Worm (Caenorhabditis elegans) whole organism, late embryonic: ENCODE results near the gene cal-5.

ENCODE experiments used
- C08G9.2 ChIP-seq: sonication (generic microtip); optimal IDR thresholded peaks from 2 replicates; lab custom pipeline; 2016; ENCODE audit warnings: mild to moderate bottlenecking, missing genetic modification characterization, moderate library complexity, missing compliant biosample characterization
- C38D4.7 ChIP-seq: fragments of 200-800 bp; sonication (Bioruptor generic); optimal IDR thresholded peaks from 2 replicates; lab custom pipeline; 2018; ENCODE audit warnings: mild to moderate bottlenecking, missing genetic modification characterization, moderate library complexity, missing compliant biosample characterization
- K02D7.2 ChIP-seq: sonication (generic microtip); optimal IDR thresholded peaks from 2 replicates; lab custom pipeline; 2017; ENCODE audit warnings: mild to moderate bottlenecking, missing genetic modification characterization, missing compliant biosample characterization
- T23F11.4 ChIP-seq: fragments of 200-800 bp; sonication (Bioruptor generic); optimal IDR thresholded peaks from 2 replicates; lab custom pipeline; 2018; ENCODE audit warnings: mild to moderate bottlenecking, missing genetic modification characterization, missing compliant biosample characterization
- ama-1 ChIP-seq: fragments of 150-350 bp; optimal IDR thresholded peaks from 2 replicates; lab custom pipeline; 2014
- ceh-18 ChIP-seq: sonication (generic microtip); optimal IDR thresholded peaks from 2 replicates; lab custom pipeline; 2016; ENCODE audit warnings: missing genetic modification characterization, missing compliant biosample characterization
- ceh-24 ChIP-seq: sonication (generic microtip); optimal IDR thresholded peaks from 2 replicates; lab custom pipeline; 2016; ENCODE audit warnings: mild to moderate bottlenecking, missing genetic modification characterization, missing compliant biosample characterization
- ceh-45 ChIP-seq: fragments of 200-800 bp; sonication (Bioruptor generic); IDR thresholded peaks from 2 replicates; pipeline ENCODE4 v1.3.6; 2022; ENCODE audit warnings: missing genetic modification reagents, missing genetic modification characterization, missing compliant biosample characterization
- ceh-9 ChIP-seq: sonication (generic microtip); optimal IDR thresholded peaks from 2 replicates; lab custom pipeline; 2016; ENCODE audit warnings: mild to moderate bottlenecking, missing genetic modification characterization, inconsistent platforms, missing compliant biosample characterization
- che-1 ChIP-seq: sonication (generic microtip); optimal IDR thresholded peaks from 2 replicates; lab custom pipeline; 2016; ENCODE audit warnings: mild to moderate bottlenecking, missing genetic modification characterization, missing compliant biosample characterization
- elt-2 ChIP-seq: sonication (generic microtip); optimal IDR thresholded peaks from 2 replicates; lab custom pipeline; 2016; ENCODE audit warnings: missing genetic modification reagents, missing genetic modification characterization, missing compliant biosample characterization
- elt-4 ChIP-seq: sonication (generic microtip); optimal IDR thresholded peaks from 2 replicates; lab custom pipeline; 2016; ENCODE audit warnings: missing genetic modification characterization, missing compliant biosample characterization
- ets-4 ChIP-seq: sonication (generic microtip); optimal IDR thresholded peaks from 2 replicates; lab custom pipeline; 2016; ENCODE audit warnings: missing genetic modification characterization, missing compliant biosample characterization
- eyg-1 ChIP-seq: sonication (generic microtip); optimal IDR thresholded peaks from 2 replicates; lab custom pipeline; 2016; ENCODE audit warnings: missing genotype, missing genetic modification characterization, missing compliant biosample characterization
- fkh-6 ChIP-seq: sonication (generic microtip); optimal IDR thresholded peaks from 2 replicates; lab custom pipeline; 2016; ENCODE audit warnings: missing genetic modification characterization, missing compliant biosample characterization
- hlh-13 ChIP-seq: fragments of 200-800 bp; sonication (Bioruptor generic); optimal IDR thresholded peaks from 2 replicates; lab custom pipeline; 2018; ENCODE audit warnings: mild to moderate bottlenecking, missing genetic modification characterization, missing compliant biosample characterization
- hlh-15 ChIP-seq: sonication (generic microtip); optimal IDR thresholded peaks from 2 replicates; lab custom pipeline; 2016; ENCODE audit warnings: missing genetic modification characterization, missing compliant biosample characterization
- hlh-6 ChIP-seq: sonication (generic microtip); optimal IDR thresholded peaks from 2 replicates; lab custom pipeline; 2016; ENCODE audit warnings: missing genotype, missing genetic modification characterization, missing compliant biosample characterization
- lim-6 ChIP-seq: sonication (generic microtip); optimal IDR thresholded peaks from 2 replicates; lab custom pipeline; 2016; ENCODE audit warnings: missing genetic modification characterization, missing compliant biosample characterization
- nhr-11 ChIP-seq: fragments of 150-350 bp; optimal IDR thresholded peaks from 2 replicates; lab custom pipeline; 2014; ENCODE audit warnings: missing biosample characterization, missing genetic modification characterization
- nhr-232 ChIP-seq: sonication (generic microtip); optimal IDR thresholded peaks from 2 replicates; lab custom pipeline; 2016; ENCODE audit warnings: missing genetic modification characterization, missing compliant biosample characterization
- npax-4 ChIP-seq: sonication (generic microtip); optimal IDR thresholded peaks from 2 replicates; lab custom pipeline; 2016; ENCODE audit warnings: missing genetic modification characterization, missing compliant biosample characterization
- pax-1 ChIP-seq: fragments of 150-350 bp; optimal IDR thresholded peaks from 2 replicates; lab custom pipeline; 2014; ENCODE audit warnings: missing biosample characterization, missing genetic modification characterization
- pha-2 ChIP-seq: sonication (generic microtip); optimal IDR thresholded peaks from 2 replicates; lab custom pipeline; 2017; ENCODE audit warnings: mild to moderate bottlenecking, missing genetic modification characterization, missing compliant biosample characterization
- pqm-1 ChIP-seq: sonication (generic microtip); optimal IDR thresholded peaks from 2 replicates; lab custom pipeline; 2016; ENCODE audit warnings: missing genetic modification characterization, missing compliant biosample characterization
- pros-1 ChIP-seq: fragments of 150-350 bp; optimal IDR thresholded peaks from 2 replicates; lab custom pipeline; 2014; ENCODE audit warnings: missing biosample characterization, missing genetic modification reagents, missing genetic modification characterization
- rnt-1 ChIP-seq: sonication (generic microtip); optimal IDR thresholded peaks from 2 replicates; lab custom pipeline; 2016; ENCODE audit warnings: missing genetic modification characterization, missing compliant biosample characterization
- sox-2 ChIP-seq: fragments of 200-800 bp; sonication (Bioruptor generic); IDR thresholded peaks from 2 replicates; pipeline ENCODE4 v1.3.6; 2022; ENCODE audit warnings: missing genetic modification reagents, missing genetic modification characterization, missing compliant biosample characterization
- tbx-2 ChIP-seq: sonication (generic microtip); optimal IDR thresholded peaks from 2 replicates; lab custom pipeline; 2016; ENCODE audit warnings: missing genetic modification characterization, missing compliant biosample characterization
- unc-55 ChIP-seq: sonication (generic microtip); optimal IDR thresholded peaks from 2 replicates; lab custom pipeline; 2017; ENCODE audit warnings: missing biosample characterization, missing genetic modification reagents, missing genetic modification characterization
- unc-86 ChIP-seq: sonication (generic microtip); optimal IDR thresholded peaks from 2 replicates; lab custom pipeline; 2016; ENCODE audit warnings: missing genetic modification characterization, missing compliant biosample characterization
- ztf-16 ChIP-seq: sonication (generic microtip); optimal IDR thresholded peaks from 2 replicates; lab custom pipeline; 2017; ENCODE audit warnings: missing genetic modification characterization, missing compliant biosample characterization

cal-5 gene

DNA sequence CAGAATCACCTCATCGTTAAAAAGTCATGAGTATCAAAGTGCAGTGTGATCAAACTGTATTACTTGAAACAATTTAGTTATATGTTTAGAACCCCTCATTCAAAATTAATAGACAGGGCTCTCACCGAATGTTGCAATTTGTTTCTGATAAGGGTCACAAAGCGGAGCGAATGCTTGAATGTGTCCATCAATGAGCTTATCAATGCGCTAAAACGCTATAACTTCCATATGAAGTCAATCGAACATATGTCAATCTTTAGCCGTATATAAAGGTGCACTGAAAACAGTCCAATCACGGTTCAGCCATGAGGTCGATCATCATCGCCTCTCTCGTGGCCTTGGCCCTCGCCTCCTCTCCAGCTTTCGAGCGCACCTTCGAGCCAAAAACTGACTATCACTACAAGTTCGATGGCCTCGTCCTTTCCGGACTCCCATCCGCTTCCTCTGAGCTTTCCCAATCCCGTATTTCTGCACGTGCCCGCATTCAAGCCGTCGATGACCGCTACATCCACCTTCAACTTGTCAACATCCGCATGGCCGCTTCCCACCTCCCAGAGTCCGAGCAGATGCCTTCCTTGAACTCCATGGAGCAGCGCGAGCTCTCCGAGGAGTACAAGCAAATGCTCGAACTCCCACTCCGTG, 23.1 kb upstream of the cal-5 start, which contains the start of gene vit-2:
Gene vit-2, plus strand, starts transcription at position 305 of the 642 bp plus-strand sequence.
- no peak for TF ChIP-seq pqm-1
- TF ChIP-seq ets-4 (tag; lab: Kevin White, UChicago): no peak
- TF ChIP-seq fkh-6 (tag; lab: Kevin White, UChicago): no peak

DNA sequence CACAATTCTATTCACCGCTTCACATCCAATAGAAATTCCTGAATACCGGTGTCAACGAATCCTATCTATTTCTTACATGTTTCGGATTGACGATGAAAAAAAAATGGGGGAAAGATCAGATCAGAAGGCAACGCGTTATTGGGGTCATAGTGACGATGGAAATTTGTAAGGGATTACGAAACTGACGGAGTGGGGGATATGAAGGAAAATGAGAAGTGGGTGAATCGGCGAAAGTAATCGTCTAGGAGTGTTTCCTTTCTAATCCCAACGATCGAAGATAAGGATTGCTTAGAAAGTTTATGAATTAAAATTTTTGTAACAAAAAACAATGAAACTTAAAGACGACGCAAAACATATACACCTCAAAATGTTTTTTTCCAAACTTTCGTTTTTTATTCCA, 21.2 kb upstream of the cal-5 start:
- no peak for TF ChIP-seq che-1
- TF ChIP-seq, all 69 proteins: peak for 0

DNA sequence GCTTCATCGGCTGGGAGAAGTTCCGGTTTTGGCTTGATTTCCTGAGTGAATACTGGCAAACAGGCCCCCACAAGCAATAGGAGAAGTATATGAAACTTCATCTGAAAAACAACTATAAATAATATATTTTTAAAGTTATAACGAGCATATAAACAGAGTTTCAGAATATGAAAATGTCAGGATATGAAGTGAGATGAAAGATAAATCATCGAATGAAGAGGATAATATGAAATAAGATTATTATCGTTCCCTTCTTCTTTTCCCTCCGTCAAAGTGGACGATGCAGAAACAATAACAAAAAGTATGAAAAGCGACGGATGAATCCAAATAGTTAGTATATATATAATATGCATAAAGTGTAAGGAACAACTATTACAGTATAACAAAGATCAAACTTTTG, 19.2 kb upstream of the cal-5 start, which contains the start of gene acn-1:
Gene acn-1, minus strand, starts transcription at position 101 of the 400 bp plus-strand sequence.
- TF ChIP-seq unc-55 (no peak), sox-2 (GFP tag; lab: Robert Waterston, UW) (no peak), nhr-232 (tag; lab: Kevin White, UChicago) (no peak), T23F11.4 (GFP tag; lab: Kevin White, UChicago) (no peak), ceh-9 (tag; lab: Kevin White, UChicago) (no peak), pha-2 (tag; lab: Kevin White, UChicago) (no peak), elt-4 (no peak), K02D7.2 (tag; lab: Kevin White, UChicago) (no peak), ceh-45 (no peak), npax-4 (tag; lab: Kevin White, UChicago) (no peak), C08G9.2 (tag; lab: Kevin White, UChicago) (no peak), C38D4.7 (no peak), hlh-6 (tag; lab: Kevin White, UChicago) (no peak)

DNA sequence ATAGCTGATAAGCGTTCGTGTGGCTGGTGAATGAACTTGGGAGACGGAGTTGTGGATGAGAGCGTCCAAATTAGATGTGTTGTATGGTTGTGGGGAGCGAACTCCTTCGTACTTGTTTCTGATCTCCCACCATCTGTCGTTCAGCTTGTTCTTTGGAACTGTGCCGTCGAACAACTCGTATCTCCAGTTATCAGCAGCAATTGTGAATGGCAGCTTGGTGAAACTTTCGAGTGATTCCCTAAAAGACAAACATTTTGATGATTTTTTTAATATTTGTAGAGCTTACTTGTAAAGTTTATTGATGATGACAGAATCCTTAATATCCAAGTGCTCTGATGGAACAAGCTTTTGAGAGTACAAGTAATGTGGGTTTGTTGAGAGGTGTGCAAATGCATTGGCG, 16.2 kb upstream of the cal-5 start:
- TF ChIP-seq ceh-9 (tag; lab: Kevin White, UChicago): no peak
- TF ChIP-seq sox-2 (GFP tag; lab: Robert Waterston, UW): no peak
- TF ChIP-seq ceh-18 (tag; lab: Kevin White, UChicago): no peak
- TF ChIP-seq ceh-24 (tag; lab: Kevin White, UChicago): no peak
- TF ChIP-seq rnt-1: no peak
- TF ChIP-seq T23F11.4 (GFP tag; lab: Kevin White, UChicago): no peak
- TF ChIP-seq pha-2 (tag; lab: Kevin White, UChicago): no peak
- no peak for TF ChIP-seq tbx-2
- no peak for TF ChIP-seq nhr-232 (tag; lab: Kevin White, UChicago)
- TF ChIP-seq unc-55: no peak

DNA sequence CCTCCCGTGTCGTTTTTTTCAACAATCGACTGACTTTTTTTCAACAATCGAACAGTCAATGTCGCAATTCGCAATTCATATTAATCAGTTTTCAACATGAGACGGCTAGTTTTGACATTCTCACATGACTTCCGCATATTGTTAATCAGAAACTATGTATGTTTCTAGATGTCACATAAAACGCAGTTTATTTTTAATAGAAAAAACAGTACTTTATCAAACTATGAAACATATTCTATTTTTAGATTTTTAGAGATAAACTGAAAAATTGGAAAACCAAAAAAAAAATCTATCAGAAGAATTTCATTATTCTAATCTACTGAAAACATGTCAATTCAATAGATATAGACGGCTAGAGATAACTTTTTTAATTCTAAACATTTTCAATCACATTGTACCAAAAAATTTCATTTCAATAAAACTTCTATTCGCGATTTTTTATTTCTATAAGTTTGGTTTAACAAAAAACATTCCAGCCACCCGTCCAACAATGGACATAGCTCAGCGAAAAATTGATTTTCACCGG, 9.7 kb upstream of the cal-5 start, which contains the start of gene pnk-4:
Gene pnk-4, plus strand, starts transcription at position 476 of the 526 bp plus-strand sequence.
- TF ChIP-seq ceh-18 (tag; lab: Kevin White, UChicago): no peak
- no peak for TF ChIP-seq che-1
- no peak for TF ChIP-seq pha-2 (tag; lab: Kevin White, UChicago)
- no peak for TF ChIP-seq eyg-1
- TF ChIP-seq lim-6 (tag; lab: Kevin White, UChicago): no peak
- TF ChIP-seq fkh-6 (tag; lab: Kevin White, UChicago): no peak

DNA sequence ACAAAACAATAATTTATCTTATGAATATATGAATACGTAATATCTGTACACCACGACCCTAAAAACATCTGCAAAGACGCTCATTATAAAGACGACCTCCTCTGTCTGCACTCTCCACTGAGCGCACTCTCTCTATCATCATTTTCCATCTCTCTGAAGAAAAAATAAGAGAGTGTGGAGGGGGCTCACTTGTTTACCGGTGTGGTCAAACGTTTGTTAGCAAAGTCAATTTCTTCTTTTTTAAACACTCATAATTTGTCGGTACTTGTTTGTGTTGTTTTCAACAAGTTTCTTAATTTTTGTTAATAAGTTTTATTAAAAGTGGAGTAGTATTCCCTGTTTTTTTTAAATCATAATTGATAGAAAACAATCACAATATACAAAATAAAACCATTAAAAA, 8.5 kb upstream of the cal-5 start:
- TF ChIP-seq ztf-16: no peak
- no peak for TF ChIP-seq pha-2 (tag; lab: Kevin White, UChicago)
- TF ChIP-seq ama-1 (lab: Kevin White, UChicago): no peak
- no peak for TF ChIP-seq pax-1 (tag; lab: Kevin White, UChicago)
- no peak for TF ChIP-seq ets-4 (tag; lab: Kevin White, UChicago)
- TF ChIP-seq unc-86 (tag; lab: Kevin White, UChicago): no peak
- TF ChIP-seq hlh-13 (GFP tag; lab: Kevin White, UChicago): no peak
- no peak for TF ChIP-seq hlh-6 (tag; lab: Kevin White, UChicago)
- TF ChIP-seq nhr-232 (tag; lab: Kevin White, UChicago): no peak
- TF ChIP-seq hlh-15: no peak
- TF ChIP-seq elt-4: no peak
- no peak for TF ChIP-seq C08G9.2 (tag; lab: Kevin White, UChicago)
- no peak for TF ChIP-seq npax-4 (tag; lab: Kevin White, UChicago)
- TF ChIP-seq pros-1 (tag; lab: Kevin White, UChicago): no peak
- no peak for TF ChIP-seq nhr-11 (tag; lab: Kevin White, UChicago)
- TF ChIP-seq elt-2 (tag; lab: Kevin White, UChicago): no peak
- TF ChIP-seq, all 69 proteins: peak for 0
